Fruit fly (Drosophila melanogaster): ENCODE measurements around the gene CG32638.

Gene CG32638

DNA sequence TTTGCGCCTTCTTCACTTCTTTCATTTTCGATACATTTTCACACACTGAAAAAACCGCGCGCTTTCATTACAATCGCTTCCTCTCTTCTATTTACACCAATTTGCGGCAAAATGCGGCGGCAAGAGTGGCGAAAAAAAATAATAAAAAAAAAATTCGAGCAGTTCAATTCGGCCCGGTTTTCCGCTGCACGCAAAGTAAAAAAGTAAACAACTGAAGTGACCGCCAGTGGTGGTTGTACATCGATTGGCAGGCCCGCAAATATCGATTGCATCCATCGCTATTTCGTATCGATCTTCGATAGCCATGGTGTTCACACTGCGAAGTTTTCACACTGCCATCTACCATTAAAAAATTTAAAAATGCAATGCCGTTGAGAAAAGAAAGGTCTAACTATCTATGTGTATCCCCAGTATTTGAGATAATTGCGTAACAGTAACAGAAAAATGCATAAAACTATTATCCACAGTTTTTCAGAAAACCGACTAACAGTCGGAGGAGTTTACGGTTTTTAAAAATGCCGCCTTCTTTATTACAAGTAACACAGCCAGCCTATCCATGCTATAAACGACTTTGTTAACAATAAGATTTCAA lies 16.3 kb downstream of the CG32638 start, which contains the start of gene Chpf (continued):
- peak; percentile 34 for TF ChIP-seq phol (tag; optimal IDR thresholded peaks at IDR 0.05)
- TF ChIP-seq CG17359 (tag; optimal IDR thresholded peaks at IDR 0.05), result peak; percentile 61
- no peak for TF ChIP-seq kay (GFP tag; optimal IDR thresholded peaks at IDR 0.05)
- peak; percentile 22 for TF ChIP-seq CG12659 (GFP tag; optimal IDR thresholded peaks at IDR 0.05)
- peak; percentile 18 for TF ChIP-seq CG14710 (tag; optimal IDR thresholded peaks at IDR 0.05)
- peak; percentile 80 for TF ChIP-seq Scr (GFP tag; IDR thresholded peaks at IDR 0.05; ENCODE audit: partially characterized antibody)
- TF ChIP-seq fd64A (GFP tag; optimal IDR thresholded peaks at IDR 0.05), result no peak
- TF ChIP-seq CG14860 (GFP tag; IDR thresholded peaks at IDR 0.05; ENCODE audit: partially characterized antibody), result peak; percentile 78
- peak; percentile 97 for TF ChIP-seq CG7357 (GFP tag; IDR thresholded peaks at IDR 0.05)
- peak; percentile 50; the same call in 1 of the 2 replicates for TF ChIP-seq slbo (GFP tag; IDR thresholded peaks at IDR 0.05)
- TF ChIP-seq CG15011 (GFP tag; optimal IDR thresholded peaks at IDR 0.05), result no peak
- no peak for TF ChIP-seq odd (GFP tag; optimal IDR thresholded peaks at IDR 0.05)
- no peak for TF ChIP-seq CG13424 (tag; optimal IDR thresholded peaks at IDR 0.05)
- no peak for TF ChIP-seq usp (GFP tag; optimal IDR thresholded peaks at IDR 0.05)
- no peak for TF ChIP-seq cato (GFP tag; optimal IDR thresholded peaks at IDR 0.05; ENCODE audit: borderline replicate concordance)
- peak; percentile 66 for TF ChIP-seq Jarid2 (GFP tag; optimal IDR thresholded peaks at IDR 0.05)
- TF ChIP-seq gro (GFP tag; optimal IDR thresholded peaks at IDR 0.05), result no peak
- no peak for TF ChIP-seq CG15601 (tag; optimal IDR thresholded peaks at IDR 0.05)
- no peak for TF ChIP-seq esg (GFP tag; conservative IDR thresholded peaks at IDR 0.05)
- no peak for TF ChIP-seq ERR (GFP tag; optimal IDR thresholded peaks at IDR 0.05)
- TF ChIP-seq bbx (GFP tag; IDR thresholded peaks at IDR 0.05; ENCODE audit: partially characterized antibody), result peak; percentile 89
- TF ChIP-seq CG34224 (GFP tag; IDR thresholded peaks at IDR 0.05; ENCODE audit: partially characterized antibody), result peak; percentile 50; the same call in 1 of the 3 replicates
- no peak for TF ChIP-seq CG2889 (GFP tag; IDR thresholded peaks at IDR 0.05)
- peak; percentile 91 for TF ChIP-seq Sry-δ (GFP tag; optimal IDR thresholded peaks at IDR 0.05)
- TF ChIP-seq CG4424 (GFP tag; optimal IDR thresholded peaks at IDR 0.05), result no peak
- no peak for TF ChIP-seq gt (GFP tag; IDR thresholded peaks at IDR 0.05)
- TF ChIP-seq Deaf1 (tag; optimal IDR thresholded peaks at IDR 0.05), result no peak
- TF ChIP-seq bsh (GFP tag; optimal IDR thresholded peaks at IDR 0.05), result peak in 1 of 2 experiments; percentile 25
- no peak for TF ChIP-seq CG18599 (GFP tag; optimal IDR thresholded peaks at IDR 0.05)
- peak; percentile 92 for TF ChIP-seq CG6791 (GFP tag; IDR thresholded peaks at IDR 0.05; ENCODE audit: partially characterized antibody)
- no peak for TF ChIP-seq fd96Cb (tag; optimal IDR thresholded peaks at IDR 0.05)
- TF ChIP-seq HLH4C (GFP tag; IDR thresholded peaks at IDR 0.05; ENCODE audit: partially characterized antibody), result peak; percentile 86
- peak; percentile 84 for TF ChIP-seq nerfin-2 (GFP tag; IDR thresholded peaks at IDR 0.05; ENCODE audit: partially characterized antibody)
- no peak for TF ChIP-seq chm (GFP tag; IDR thresholded peaks at IDR 0.05)
- peak; percentile 3 for TF ChIP-seq lilli (GFP tag; optimal IDR thresholded peaks at IDR 0.05)
- TF ChIP-seq Atf3 (GFP tag; optimal IDR thresholded peaks at IDR 0.05), result no peak
- peak; percentile 5 for TF ChIP-seq bab2 (GFP tag; optimal IDR thresholded peaks at IDR 0.05)
- TF ChIP-seq hbn (GFP tag; IDR thresholded peaks at IDR 0.05; ENCODE audit: partially characterized antibody), result peak; percentile 59
- peak; percentile 17; the same call in 1 of the 3 replicates for TF ChIP-seq ase (GFP tag; IDR thresholded peaks at IDR 0.05)
- TF ChIP-seq Eip74EF (GFP tag; optimal IDR thresholded peaks at IDR 0.05), result no peak
- no peak for TF ChIP-seq Dip3 (GFP tag; optimal IDR thresholded peaks at IDR 0.05)
- peak; percentile 70 for TF ChIP-seq Dp (GFP tag; optimal IDR thresholded peaks at IDR 0.05)
- peak; percentile 34 for TF ChIP-seq CHES-1-like (GFP tag; optimal IDR thresholded peaks at IDR 0.05)
- TF ChIP-seq E2f2 (GFP tag; IDR thresholded peaks at IDR 0.05), result peak; percentile 81
- TF ChIP-seq CG11504 (tag; optimal IDR thresholded peaks at IDR 0.05), result no peak
- TF ChIP-seq CG13287 (GFP tag; IDR thresholded peaks at IDR 0.05; ENCODE audit: partially characterized antibody), result peak; percentile 73
- TF ChIP-seq nerfin-1 (tag; optimal IDR thresholded peaks at IDR 0.05), result no peak
- peak; percentile 24 for TF ChIP-seq Myb (GFP tag; optimal IDR thresholded peaks at IDR 0.05)
